Fruit fly (Drosophila melanogaster): ENCODE results near the gene trio.
A peak's percentile ranks its signal among the peaks of the same experiment; 100 is the strongest.

trio gene

dm6 chr3L:1000541-1000940 lies 34.1 kb downstream of the trio start:
- TF ChIP-seq Hr4 (GFP tag; optimal IDR thresholded peaks at IDR 0.05) (no peak), CG6808 (GFP tag; optimal IDR thresholded peaks at IDR 0.05) (no peak), Sox14 (GFP tag; optimal IDR thresholded peaks at IDR 0.05) (peak; percentile 79), CG32006 (GFP tag; optimal IDR thresholded peaks at IDR 0.05) (no peak), Eip78C (GFP tag) (peak; percentile 39), vri (GFP tag; optimal IDR thresholded peaks at IDR 0.05) (peak; percentile 18), Smox (GFP tag; optimal IDR thresholded peaks at IDR 0.05) (no peak), OdsH (GFP tag; optimal IDR thresholded peaks at IDR 0.05) (no peak)

dm6 chr3L:999990-1000389 lies 34.7 kb downstream of the trio start:
- TF ChIP-seq vri (GFP tag; optimal IDR thresholded peaks at IDR 0.05) (peak; percentile 3), acj6 (GFP tag; optimal IDR thresholded peaks at IDR 0.05) (no peak), fkh (GFP tag; optimal IDR thresholded peaks at IDR 0.05) (peak; percentile 70)

DNA sequence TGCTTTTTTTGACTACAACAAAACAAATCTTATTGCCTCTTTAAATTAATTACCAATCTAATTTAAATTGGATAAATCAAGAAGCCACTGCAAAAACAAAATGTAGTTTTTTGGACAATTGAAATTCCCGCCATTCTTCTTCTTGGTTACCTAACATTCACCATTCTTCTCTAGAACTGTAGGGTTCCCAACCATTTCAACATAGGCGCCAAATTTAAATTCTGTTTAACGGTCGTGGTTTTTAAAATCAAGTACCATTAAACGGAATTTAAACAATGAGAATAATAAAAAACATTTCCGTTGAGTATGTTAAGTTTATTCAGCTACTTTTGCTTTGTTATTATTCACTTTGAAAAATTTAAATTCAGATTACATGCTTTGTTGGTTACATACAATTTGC lies 39.0 kb downstream of the trio start:
- TF ChIP-seq Hr39 (GFP tag; optimal IDR thresholded peaks at IDR 0.05), result no peak
- TF ChIP-seq CG6854 (GFP tag; optimal IDR thresholded peaks at IDR 0.05), result no peak
- no peak for TF ChIP-seq CG31627 (GFP tag; optimal IDR thresholded peaks at IDR 0.05)
- no peak for TF ChIP-seq acj6 (GFP tag; optimal IDR thresholded peaks at IDR 0.05)
- no peak for TF ChIP-seq Lpt (GFP tag; optimal IDR thresholded peaks at IDR 0.05)
- TF ChIP-seq svp (GFP tag), result no peak
- TF ChIP-seq CG6276 (GFP tag; optimal IDR thresholded peaks at IDR 0.05), result no peak
- no peak for TF ChIP-seq lz (GFP tag; optimal IDR thresholded peaks at IDR 0.05)
- TF ChIP-seq CG8319 (GFP tag; optimal IDR thresholded peaks at IDR 0.05), result no peak

dm6 chr3L:993709-994108 lies 41.0 kb downstream of the trio start, which contains the start of gene aln:
Gene aln, plus strand, starts transcription at chr3L:993983.
- TF ChIP-seq topi (GFP tag; optimal IDR thresholded peaks at IDR 0.05), result no peak
- TF ChIP-seq CG31627 (GFP tag; optimal IDR thresholded peaks at IDR 0.05), result no peak
- no peak for TF ChIP-seq ss (GFP tag; optimal IDR thresholded peaks at IDR 0.05)
- TF ChIP-seq CG6808 (GFP tag; optimal IDR thresholded peaks at IDR 0.05), result peak; percentile 50
- TF ChIP-seq achi (GFP tag; optimal IDR thresholded peaks at IDR 0.05), result peak; percentile 59
- TF ChIP-seq CG8119 (GFP tag; IDR thresholded peaks at IDR 0.05), result no peak

dm6 chr3L:967822-968576 lies 66.7 kb downstream of the trio start:
- TF ChIP-seq CG8119 (GFP tag; IDR thresholded peaks at IDR 0.05) (no peak), Ets21C (GFP tag; optimal IDR thresholded peaks at IDR 0.05) (no peak), CG6808 (GFP tag; optimal IDR thresholded peaks at IDR 0.05) (no peak), CG9139 (GFP tag; optimal IDR thresholded peaks at IDR 0.05) (no peak), Sox15 (GFP tag; optimal IDR thresholded peaks at IDR 0.05) (no peak), Hr4 (GFP tag; optimal IDR thresholded peaks at IDR 0.05) (no peak), Met (GFP tag; optimal IDR thresholded peaks at IDR 0.05) (no peak), CG31627 (GFP tag; optimal IDR thresholded peaks at IDR 0.05) (no peak), CG6792 (GFP tag; optimal IDR thresholded peaks at IDR 0.05) (no peak), svp (GFP tag) (peak; percentile 51), CG10669 (GFP tag; optimal IDR thresholded peaks at IDR 0.05) (no peak), fkh (GFP tag; optimal IDR thresholded peaks at IDR 0.05) (peak; percentile 55), CG1621 (tag; optimal IDR thresholded peaks at IDR 0.05) (no peak), salr (GFP tag; optimal IDR thresholded peaks at IDR 0.05) (no peak), CG3919 (GFP tag; optimal IDR thresholded peaks at IDR 0.05) (no peak), Gug (GFP tag; IDR thresholded peaks at IDR 0.05) (no peak), CG16779 (tag; optimal IDR thresholded peaks at IDR 0.05) (no peak), Ets96B (tag; optimal IDR thresholded peaks at IDR 0.05) (no peak), dac (GFP tag; optimal IDR thresholded peaks at IDR 0.05) (no peak), Eip78C (GFP tag) (peak; percentile 53), eg (GFP tag; IDR thresholded peaks at IDR 0.05) (no peak), dsx (GFP tag; optimal IDR thresholded peaks at IDR 0.05; ENCODE audit: poor library complexity, severe bottlenecking) (no peak), Hr39 (GFP tag; optimal IDR thresholded peaks at IDR 0.05) (no peak), acj6 (GFP tag; optimal IDR thresholded peaks at IDR 0.05) (peak; percentile 7), Sox102F (GFP tag; optimal IDR thresholded peaks at IDR 0.05) (no peak), CG11762 (GFP tag; optimal IDR thresholded peaks at IDR 0.05; ENCODE audit: insufficient read depth) (no peak), lz (GFP tag; optimal IDR thresholded peaks at IDR 0.05) (no peak), Lpt (GFP tag; optimal IDR thresholded peaks at IDR 0.05) (no peak), Smox (GFP tag; optimal IDR thresholded peaks at IDR 0.05) (no peak), achi (GFP tag; optimal IDR thresholded peaks at IDR 0.05) (no peak), CG7368 (GFP tag; optimal IDR thresholded peaks at IDR 0.05) (no peak), CG6163 (GFP tag; IDR thresholded peaks at IDR 0.05) (no peak)

All from whole organism, prepupa.